Worm (Caenorhabditis elegans) whole organism, L2 larva: ENCODE measurements around the gene F41E6.15.

Experiments
- C34F6.9 ChIP-seq: fragments of 150-350 bp; optimal IDR thresholded peaks from 2 replicates; lab custom pipeline; 2014; ENCODE audit warnings: missing biosample characterization, missing genetic modification characterization
- F13H6.1 ChIP-seq: sonication (generic microtip); optimal IDR thresholded peaks from 2 replicates; lab custom pipeline; 2016; ENCODE audit warnings: missing genetic modification characterization, missing compliant biosample characterization
- R02D3.7 ChIP-seq: fragments of 150-350 bp; optimal IDR thresholded peaks from 2 replicates; lab custom pipeline; 2014; ENCODE audit warnings: missing biosample characterization, missing genetic modification characterization
- Y55F3AM.14 ChIP-seq: fragments of 200-800 bp; sonication (Bioruptor generic); optimal IDR thresholded peaks from 2 replicates; lab custom pipeline; 2018; ENCODE audit warnings: mild to moderate bottlenecking, missing genetic modification characterization, missing compliant biosample characterization
- alr-1 ChIP-seq: fragments of 150-350 bp; optimal IDR thresholded peaks from 2 replicates; lab custom pipeline; 2014; ENCODE audit warnings: missing biosample characterization, missing genetic modification characterization
- aly-2 ChIP-seq: fragments of 150-350 bp; optimal IDR thresholded peaks from 2 replicates; lab custom pipeline; 2014; ENCODE audit warnings: missing biosample characterization, missing genetic modification characterization
- ceh-16 ChIP-seq: fragments of 150-350 bp; optimal IDR thresholded peaks from 2 replicates; lab custom pipeline; 2014; ENCODE audit warnings: missing biosample characterization, missing genetic modification characterization
- crh-2 ChIP-seq: sonication (generic microtip); optimal IDR thresholded peaks from 2 replicates; lab custom pipeline; 2017; ENCODE audit warnings: missing biosample characterization, missing genetic modification characterization
- dmd-4 ChIP-seq: sonication (generic microtip); optimal IDR thresholded peaks from 2 replicates; lab custom pipeline; 2017; ENCODE audit warnings: missing biosample characterization, missing genetic modification characterization
- egl-27 ChIP-seq: sonication (generic microtip); optimal IDR thresholded peaks from 3 replicates; lab custom pipeline; 2017; ENCODE audit warnings: missing biosample characterization, missing genetic modification reagents, missing genetic modification characterization
- elt-3 ChIP-seq: sonication (generic microtip); optimal IDR thresholded peaks from 2 replicates; lab custom pipeline; 2017; ENCODE audit warnings: missing biosample characterization, missing genetic modification characterization
- fos-1 ChIP-seq: fragments of 150-350 bp; optimal IDR thresholded peaks from 2 replicates; lab custom pipeline; 2014; ENCODE audit warnings: missing biosample characterization, missing genetic modification characterization
- lin-13 ChIP-seq: fragments of 150-350 bp; optimal IDR thresholded peaks from 2 replicates; lab custom pipeline; 2014; ENCODE audit warnings: missing biosample characterization, missing genetic modification reagents, missing genetic modification characterization
- lin-39 ChIP-seq: fragments of 150-350 bp; optimal IDR thresholded peaks from 2 replicates; lab custom pipeline; 2014; ENCODE audit warnings: missing biosample characterization, missing genetic modification reagents, missing genetic modification characterization
- mab-5 ChIP-seq: fragments of 150-350 bp; optimal IDR thresholded peaks from 2 replicates; lab custom pipeline; 2014; ENCODE audit warnings: missing biosample characterization, missing genetic modification characterization
- mdl-1 ChIP-seq, 2 experiments: fragments of 150-350 bp in 1 of 2; sonication (generic microtip) in 1 of 2; optimal IDR thresholded peaks; 2 replicates each; lab custom pipeline; 2017; ENCODE audit warnings: missing biosample characterization in 2 of 2, missing genetic modification characterization in 2 of 2
- nhr-21 ChIP-seq: fragments of 150-350 bp; optimal IDR thresholded peaks from 2 replicates; lab custom pipeline; 2014; ENCODE audit warnings: missing biosample characterization, missing genetic modification characterization
- nhr-23 ChIP-seq: fragments of 150-350 bp; optimal IDR thresholded peaks from 2 replicates; lab custom pipeline; 2014; ENCODE audit warnings: missing biosample characterization, missing genetic modification reagents, missing genetic modification characterization
- nhr-237 ChIP-seq: fragments of 150-350 bp; optimal IDR thresholded peaks from 2 replicates; lab custom pipeline; 2014; ENCODE audit warnings: missing biosample characterization, missing genetic modification characterization
- nhr-25 ChIP-seq: fragments of 150-350 bp; sonication (generic microtip); optimal IDR thresholded peaks from 3 replicates; lab custom pipeline; 2014; ENCODE audit warnings: missing biosample characterization, missing genetic modification characterization
- peb-1 ChIP-seq: fragments of 150-350 bp; optimal IDR thresholded peaks from 2 replicates; lab custom pipeline; 2014; ENCODE audit warnings: missing biosample characterization, missing genetic modification characterization
- sma-3 ChIP-seq: sonication (generic microtip); optimal IDR thresholded peaks from 2 replicates; lab custom pipeline; 2016; ENCODE audit warnings: missing genetic modification reagents, missing genetic modification characterization, missing compliant biosample characterization
- sma-9 ChIP-seq, 2 experiments: fragments of 150-350 bp in 1 of 2; sonication (generic microtip) in 1 of 2; optimal IDR thresholded peaks; 2 replicates each; lab custom pipeline; 2014 to 2016; ENCODE audit warnings: missing genetic modification characterization in 2 of 2, mild to moderate bottlenecking in 1 of 2, missing biosample characterization in 1 of 2, missing compliant biosample characterization in 1 of 2, missing genetic modification reagents in 1 of 2, moderate library complexity in 1 of 2
- snpc-4 ChIP-seq: fragments of 150-350 bp; optimal IDR thresholded peaks from 2 replicates; lab custom pipeline; 2014; ENCODE audit warnings: missing biosample characterization, missing genetic modification characterization
- unc-55 ChIP-seq: fragments of 150-350 bp; sonication (generic microtip); optimal IDR thresholded peaks from 3 replicates; lab custom pipeline; 2014; ENCODE audit warnings: missing biosample characterization, missing genetic modification reagents, missing genetic modification characterization
- unc-62 ChIP-seq: fragments of 150-350 bp; optimal IDR thresholded peaks from 2 replicates; lab custom pipeline; 2014; ENCODE audit warnings: missing biosample characterization, missing genetic modification reagents, missing genetic modification characterization
- zag-1 ChIP-seq: fragments of 150-350 bp; optimal IDR thresholded peaks from 2 replicates; lab custom pipeline; 2014; ENCODE audit warnings: missing biosample characterization, missing genetic modification characterization
- ztf-1 ChIP-seq: fragments of 200-800 bp; sonication (Bioruptor generic); conservative IDR thresholded peaks from 2 replicates; pipeline ENCODE4 v1.3.6; 2022; ENCODE audit warnings: missing genetic modification characterization, missing compliant biosample characterization
- ztf-4 ChIP-seq: fragments of 150-350 bp; optimal IDR thresholded peaks from 2 replicates; lab custom pipeline; 2014; ENCODE audit warnings: missing biosample characterization, missing genetic modification characterization

The F41E6.15 gene

DNA sequence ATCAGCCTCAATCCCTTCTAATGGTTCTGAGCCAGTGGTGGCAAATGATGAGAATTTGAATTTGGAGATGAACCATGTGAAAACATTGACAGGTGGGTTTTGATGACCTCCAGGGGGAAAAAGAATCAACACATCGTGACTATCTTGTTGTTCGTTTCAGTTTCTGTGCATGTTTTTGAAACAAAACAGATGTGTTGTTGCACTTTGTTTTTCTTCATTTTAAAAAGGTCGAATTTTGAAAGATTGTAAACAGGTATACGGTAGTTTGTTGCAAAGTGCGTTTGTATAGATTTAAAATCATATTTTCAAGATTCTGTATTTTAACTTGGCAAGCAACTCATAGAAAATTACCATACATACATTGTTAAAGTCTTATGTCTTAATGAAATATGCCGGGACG, 47.8 kb upstream of the F41E6.15 start:
- no peak for TF ChIP-seq Y55F3AM.14 (GFP tag; lab: Kevin White, UChicago)
- peak; percentile 36 for TF ChIP-seq nhr-25 (tag; lab: Kevin White, UChicago)

- TF ChIP-seq elt-3 (tag; lab: Kevin White, UChicago) (no peak), snpc-4 (tag; lab: Kevin White, UChicago) (no peak), fos-1 (tag; lab: Kevin White, UChicago) (peak; percentile 98), C34F6.9 (tag; lab: Kevin White, UChicago) (no peak), F13H6.1 (tag; lab: Kevin White, UChicago) (peak; percentile 61), nhr-21 (tag; lab: Kevin White, UChicago) (no peak), R02D3.7 (tag; lab: Kevin White, UChicago) (no peak), crh-2 (tag; lab: Kevin White, UChicago) (peak; percentile 61), mab-5 (no peak), peb-1 (tag; lab: Kevin White, UChicago) (no peak), unc-55 (GFP tag; lab: Kevin White, UChicago) (no peak), sma-3 (GFP tag; lab: Kevin White, UChicago) (peak; percentile 19), sma-9 (GFP tag; optimal IDR thresholded peaks at IDR 0.05; lab: Kevin White, UChicago) (peak; percentile 70), sma-9 (tag; optimal IDR thresholded peaks at IDR 0.05; lab: Kevin White, UChicago) (no peak), alr-1 (tag; lab: Kevin White, UChicago) (no peak), dmd-4 (no peak), unc-62 (no peak)
Measured at ce11 chrV:8648251-8648650, 45.7 kb upstream of the F41E6.15 start.

- TF ChIP-seq fos-1 (tag; lab: Kevin White, UChicago) (peak; percentile 38), egl-27 (tag; lab: Kevin White, UChicago) (no peak), nhr-25 (tag; lab: Kevin White, UChicago) (no peak)
Measured at ce11 chrV:8643093-8643492, 40.6 kb upstream of the F41E6.15 start, which contains the start of gene asp-13. asp-13 (minus strand) TSS chrV:8643193.

ce11 chrV:8641266-8641665, 38.7 kb upstream of the F41E6.15 start, which contains the start of gene F28A12.3:
F28A12.3 (minus strand) TSS chrV:8641366.
- no peak for TF ChIP-seq fos-1 (tag; lab: Kevin White, UChicago)
- TF ChIP-seq unc-55 (GFP tag; lab: Kevin White, UChicago): no peak
- no peak for TF ChIP-seq nhr-237

- TF ChIP-seq nhr-23 (tag; lab: Kevin White, UChicago) (no peak), R02D3.7 (tag; lab: Kevin White, UChicago) (no peak), lin-39 (tag; lab: Kevin White, UChicago) (no peak), aly-2 (no peak), lin-13 (GFP tag; lab: Kevin White, UChicago) (no peak), fos-1 (tag; lab: Kevin White, UChicago) (no peak), ceh-16 (tag; lab: Kevin White, UChicago) (no peak), zag-1 (tag; lab: Kevin White, UChicago) (no peak), crh-2 (tag; lab: Kevin White, UChicago) (no peak), F13H6.1 (tag; lab: Kevin White, UChicago) (no peak), ztf-1 (no peak), ztf-4 (no peak), sma-9 (GFP tag; optimal IDR thresholded peaks at IDR 0.05; lab: Kevin White, UChicago) (no peak), sma-9 (tag; optimal IDR thresholded peaks at IDR 0.05; lab: Kevin White, UChicago) (no peak), mdl-1 (tag; optimal IDR thresholded peaks at IDR 0.05; lab: Kevin White, UChicago) (no peak), egl-27 (tag; lab: Kevin White, UChicago) (no peak)
- TF ChIP-seq, all 48 proteins: peak for 0
Measured at ce11 chrV:8637666-8638271, 35.2 kb upstream of the F41E6.15 start, which contains the start of the genes F28A12.10 and acd-4. F28A12.10 (minus strand) TSS chrV:8637766. acd-4 (plus strand) TSS chrV:8638221.

ce11 chrV:8636907-8637306, 34.4 kb upstream of the F41E6.15 start, which contains the start of gene grl-12:
grl-12 (minus strand) TSS chrV:8637007.
- TF ChIP-seq mdl-1 (tag; optimal IDR thresholded peaks at IDR 0.05; lab: Kevin White, UChicago): no peak
